Worm (Caenorhabditis elegans): Measurements from ENCODE around the gene emc-5.

DNA sequence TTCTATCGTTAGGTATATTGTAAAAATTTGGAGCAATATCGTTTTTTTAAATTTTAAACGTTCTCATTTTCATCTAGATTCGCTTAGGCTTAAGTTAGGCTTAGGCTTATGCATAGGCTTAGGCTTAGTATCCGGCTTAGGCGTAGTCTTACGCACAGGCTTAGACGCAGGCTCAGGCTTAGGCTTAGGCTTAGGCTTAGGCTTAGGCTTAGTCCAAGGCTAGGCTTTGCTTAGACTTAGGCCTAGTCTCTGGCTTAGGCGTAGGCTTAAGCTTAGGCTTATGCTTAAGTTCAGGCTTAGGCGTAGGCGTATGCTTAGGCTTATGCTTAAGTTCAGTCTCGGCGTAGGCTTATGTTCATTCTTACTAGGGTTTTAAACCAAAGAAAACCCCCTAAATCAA is 7.2 kb downstream of the emc-5 start:
- TF ChIP-seq lsy-27 (tag; optimal IDR thresholded peaks at IDR 0.05; ENCODE audit: borderline replicate concordance, insufficient read depth) (no peak), ama-1 (optimal IDR thresholded peaks at IDR 0.05) (no peak), ama-1 (GFP tag; optimal IDR thresholded peaks at IDR 0.05) (no peak), mes-4 (tag; optimal IDR thresholded peaks at IDR 0.05) (no peak), zfh-2 (GFP tag; conservative IDR thresholded peaks at IDR 0.05) (no peak), madf-3 (GFP tag; IDR thresholded peaks at IDR 0.05) (no peak), B0035.1 (tag; optimal IDR thresholded peaks at IDR 0.05) (no peak), snpc-1.3 (tag; optimal IDR thresholded peaks at IDR 0.05; ENCODE audit: insufficient read depth) (no peak), hlh-26 (GFP tag; conservative IDR thresholded peaks at IDR 0.05) (no peak), let-526 (GFP tag; IDR thresholded peaks at IDR 0.05) (0 out of 2 replicates have a peak, but pooled peaks have one; percentile 21), snpc-4 (GFP tag; optimal IDR thresholded peaks at IDR 0.05) (no peak), snpc-4 (tag; optimal IDR thresholded peaks at IDR 0.05) (no peak)

All from whole organism, young adult.